Worm (Caenorhabditis elegans) whole organism, mixed stage, embryonic: Measurements from ENCODE around the gene srg-59.

Experiments
- ces-1 ChIP-seq: fragments of 150-350 bp; optimal IDR thresholded peaks from 2 replicates; lab custom pipeline; 2014; ENCODE audit warnings: missing biosample characterization, missing genetic modification reagents, missing genetic modification characterization
- mab-5 ChIP-seq: fragments of 150-350 bp; optimal IDR thresholded peaks from 2 replicates; lab custom pipeline; 2014; ENCODE audit warnings: missing biosample characterization, missing genetic modification characterization
- mep-1 ChIP-seq: fragments of 150-350 bp; optimal IDR thresholded peaks from 2 replicates; lab custom pipeline; 2017; ENCODE audit warnings: missing biosample characterization, missing genetic modification reagents, missing genetic modification characterization, inconsistent platforms
- nhr-12 ChIP-seq: fragments of 150-350 bp; optimal IDR thresholded peaks from 2 replicates; lab custom pipeline; 2014; ENCODE audit warnings: missing biosample characterization, missing genetic modification characterization
- nhr-28 ChIP-seq: fragments of 150-350 bp; optimal IDR thresholded peaks from 2 replicates; lab custom pipeline; 2014; ENCODE audit warnings: missing biosample characterization, missing genetic modification characterization
- nhr-76 ChIP-seq: sonication (generic microtip); optimal IDR thresholded peaks from 2 replicates; lab custom pipeline; 2017; ENCODE audit warnings: missing biosample characterization, missing genetic modification characterization
- sem-2 ChIP-seq: fragments of 200-800 bp; sonication (Bioruptor generic); optimal IDR thresholded peaks from 2 replicates; lab custom pipeline; 2018; ENCODE audit warnings: mild to moderate bottlenecking, missing genetic modification characterization, missing compliant biosample characterization
- snpc-4 ChIP-seq: fragments of 150-350 bp; optimal IDR thresholded peaks from 2 replicates; lab custom pipeline; 2014; ENCODE audit warnings: missing biosample characterization, missing genetic modification characterization
- sptf-1 ChIP-seq: sonication (generic microtip); optimal IDR thresholded peaks from 2 replicates; lab custom pipeline; 2017; ENCODE audit warnings: mild to moderate bottlenecking, missing genetic modification characterization, moderate library complexity, missing compliant biosample characterization
- unc-62 ChIP-seq: fragments of 150-350 bp; optimal IDR thresholded peaks from 2 replicates; lab custom pipeline; 2014; ENCODE audit warnings: missing biosample characterization, missing genetic modification reagents, missing genetic modification characterization
- ztf-11 ChIP-seq: fragments of 150-350 bp; optimal IDR thresholded peaks from 2 replicates; lab custom pipeline; 2014; ENCODE audit warnings: missing biosample characterization, missing genetic modification characterization

- TF ChIP-seq unc-62 (GFP tag; lab: Kevin White, UChicago) (no peak), ces-1 (GFP tag; lab: Kevin White, UChicago) (no peak), nhr-76 (tag; lab: Kevin White, UChicago) (no peak), nhr-12 (no peak), snpc-4 (tag; lab: Kevin White, UChicago) (no peak), sem-2 (GFP tag; lab: Kevin White, UChicago) (no peak), mep-1 (tag; lab: Kevin White, UChicago) (no peak), sptf-1 (tag; lab: Kevin White, UChicago) (no peak), ztf-11 (tag; lab: Kevin White, UChicago) (no peak), nhr-28 (tag; lab: Kevin White, UChicago) (no peak), mab-5 (no peak)
Observed at ce11 chrV:2695935-2696334, 29.2 kb downstream of the srg-59 start, which contains the start of gene Y45G12B.3.
